Worm (Caenorhabditis elegans) whole organism, late embryonic: ENCODE results near the gene rips-1.

Experiments
- C08G9.2 ChIP-seq: sonication (generic microtip); optimal IDR thresholded peaks from 2 replicates; lab custom pipeline; 2016; ENCODE audit warnings: mild to moderate bottlenecking, missing genetic modification characterization, moderate library complexity, missing compliant biosample characterization
- C38D4.7 ChIP-seq: fragments of 200-800 bp; sonication (Bioruptor generic); optimal IDR thresholded peaks from 2 replicates; lab custom pipeline; 2018; ENCODE audit warnings: mild to moderate bottlenecking, missing genetic modification characterization, moderate library complexity, missing compliant biosample characterization
- F13H6.1 ChIP-seq: sonication (generic microtip); optimal IDR thresholded peaks from 2 replicates; lab custom pipeline; 2016; ENCODE audit warnings: missing genetic modification characterization, missing compliant biosample characterization
- K02D7.2 ChIP-seq: sonication (generic microtip); optimal IDR thresholded peaks from 2 replicates; lab custom pipeline; 2017; ENCODE audit warnings: mild to moderate bottlenecking, missing genetic modification characterization, missing compliant biosample characterization
- K09A11.1 ChIP-seq: sonication (generic microtip); optimal IDR thresholded peaks from 2 replicates; lab custom pipeline; 2017; ENCODE audit warnings: antibody characterized with exemption, mild to moderate bottlenecking, missing genetic modification characterization, missing compliant biosample characterization; ENCODE audit not compliant: insufficient read depth
- Y22D7AL.16 ChIP-seq: sonication (generic microtip); optimal IDR thresholded peaks from 2 replicates; lab custom pipeline; 2016; ENCODE audit warnings: missing genetic modification characterization, missing compliant biosample characterization
- ahr-1 ChIP-seq: sonication (generic microtip); optimal IDR thresholded peaks from 2 replicates; lab custom pipeline; 2016; ENCODE audit warnings: missing genetic modification characterization, missing compliant biosample characterization
- ceh-14 ChIP-seq: sonication (generic microtip); optimal IDR thresholded peaks from 2 replicates; lab custom pipeline; 2016; ENCODE audit warnings: missing genotype, missing genetic modification characterization, missing compliant biosample characterization
- ceh-18 ChIP-seq: sonication (generic microtip); optimal IDR thresholded peaks from 2 replicates; lab custom pipeline; 2016; ENCODE audit warnings: missing genetic modification characterization, missing compliant biosample characterization
- ceh-22 ChIP-seq: sonication (generic microtip); optimal IDR thresholded peaks from 2 replicates; lab custom pipeline; 2017; ENCODE audit warnings: missing biosample characterization, missing genetic modification characterization
- ceh-24 ChIP-seq: sonication (generic microtip); optimal IDR thresholded peaks from 2 replicates; lab custom pipeline; 2016; ENCODE audit warnings: mild to moderate bottlenecking, missing genetic modification characterization, missing compliant biosample characterization
- ceh-30 ChIP-seq: fragments of 150-350 bp; optimal IDR thresholded peaks from 2 replicates; lab custom pipeline; 2014; ENCODE audit warnings: missing biosample characterization, missing genetic modification characterization
- ceh-31 ChIP-seq: sonication (generic microtip); optimal IDR thresholded peaks from 2 replicates; lab custom pipeline; 2016; ENCODE audit warnings: missing genetic modification characterization, missing compliant biosample characterization
- ceh-34 ChIP-seq: sonication (generic microtip); optimal IDR thresholded peaks from 2 replicates; lab custom pipeline; 2016; ENCODE audit warnings: mild to moderate bottlenecking, missing genetic modification characterization, missing compliant biosample characterization
- ceh-45 ChIP-seq: fragments of 200-800 bp; sonication (Bioruptor generic); IDR thresholded peaks from 2 replicates; pipeline ENCODE4 v1.3.6; 2022; ENCODE audit warnings: missing genetic modification reagents, missing genetic modification characterization, missing compliant biosample characterization
- ceh-48 ChIP-seq: sonication (generic microtip); optimal IDR thresholded peaks from 2 replicates; lab custom pipeline; 2016; ENCODE audit warnings: missing genetic modification characterization, inconsistent platforms, missing compliant biosample characterization
- che-1 ChIP-seq: sonication (generic microtip); optimal IDR thresholded peaks from 2 replicates; lab custom pipeline; 2016; ENCODE audit warnings: mild to moderate bottlenecking, missing genetic modification characterization, missing compliant biosample characterization
- dve-1 ChIP-seq: sonication (generic microtip); optimal IDR thresholded peaks from 2 replicates; lab custom pipeline; 2017; ENCODE audit warnings: antibody characterized with exemption, mild to moderate bottlenecking, missing genetic modification characterization, missing compliant biosample characterization
- ets-4 ChIP-seq: sonication (generic microtip); optimal IDR thresholded peaks from 2 replicates; lab custom pipeline; 2016; ENCODE audit warnings: missing genetic modification characterization, missing compliant biosample characterization
- fkh-10 ChIP-seq: fragments of 150-350 bp; optimal IDR thresholded peaks from 2 replicates; lab custom pipeline; 2014; ENCODE audit warnings: missing biosample characterization, missing genetic modification reagents, missing genetic modification characterization
- hlh-15 ChIP-seq: sonication (generic microtip); optimal IDR thresholded peaks from 2 replicates; lab custom pipeline; 2016; ENCODE audit warnings: missing genetic modification characterization, missing compliant biosample characterization
- hlh-30 ChIP-seq: sonication (generic microtip); optimal IDR thresholded peaks from 2 replicates; lab custom pipeline; 2017; ENCODE audit warnings: antibody characterized with exemption, missing genetic modification characterization, missing compliant biosample characterization; ENCODE audit not compliant: insufficient read depth
- lim-6 ChIP-seq: sonication (generic microtip); optimal IDR thresholded peaks from 2 replicates; lab custom pipeline; 2016; ENCODE audit warnings: missing genetic modification characterization, missing compliant biosample characterization
- madf-2 ChIP-seq: sonication (generic microtip); optimal IDR thresholded peaks from 2 replicates; lab custom pipeline; 2017; ENCODE audit warnings: missing genetic modification characterization, missing compliant biosample characterization
- mec-3 ChIP-seq: sonication (generic microtip); optimal IDR thresholded peaks from 2 replicates; lab custom pipeline; 2016; ENCODE audit warnings: borderline replicate concordance, missing genetic modification characterization, missing compliant biosample characterization
- nhr-11 ChIP-seq: fragments of 150-350 bp; optimal IDR thresholded peaks from 2 replicates; lab custom pipeline; 2014; ENCODE audit warnings: missing biosample characterization, missing genetic modification characterization
- nhr-232 ChIP-seq: sonication (generic microtip); optimal IDR thresholded peaks from 2 replicates; lab custom pipeline; 2016; ENCODE audit warnings: missing genetic modification characterization, missing compliant biosample characterization
- npax-4 ChIP-seq: sonication (generic microtip); optimal IDR thresholded peaks from 2 replicates; lab custom pipeline; 2016; ENCODE audit warnings: missing genetic modification characterization, missing compliant biosample characterization
- pag-3 ChIP-seq: sonication (generic microtip); optimal IDR thresholded peaks from 2 replicates; lab custom pipeline; 2016; ENCODE audit warnings: missing compliant biosample characterization, missing genetic modification characterization, borderline replicate concordance
- pat-9 ChIP-seq: fragments of 200-800 bp; sonication (Bioruptor generic); optimal IDR thresholded peaks from 2 replicates; lab custom pipeline; 2018; ENCODE audit warnings: mild to moderate bottlenecking, missing genetic modification characterization, moderate library complexity, missing compliant biosample characterization
- pax-1 ChIP-seq: fragments of 150-350 bp; optimal IDR thresholded peaks from 2 replicates; lab custom pipeline; 2014; ENCODE audit warnings: missing biosample characterization, missing genetic modification characterization
- pha-2 ChIP-seq: sonication (generic microtip); optimal IDR thresholded peaks from 2 replicates; lab custom pipeline; 2017; ENCODE audit warnings: mild to moderate bottlenecking, missing genetic modification characterization, missing compliant biosample characterization
- pha-4 ChIP-seq: fragments of 150-350 bp; optimal IDR thresholded peaks from 2 replicates; lab custom pipeline; 2018; ENCODE audit warnings: missing biosample characterization, missing genetic modification reagents, missing genetic modification characterization
- ref-2 ChIP-seq: sonication (generic microtip); optimal IDR thresholded peaks from 2 replicates; lab custom pipeline; 2016; ENCODE audit warnings: missing genetic modification characterization, missing compliant biosample characterization
- rnt-1 ChIP-seq: sonication (generic microtip); optimal IDR thresholded peaks from 2 replicates; lab custom pipeline; 2016; ENCODE audit warnings: missing genetic modification characterization, missing compliant biosample characterization
- tbx-2 ChIP-seq: sonication (generic microtip); optimal IDR thresholded peaks from 2 replicates; lab custom pipeline; 2016; ENCODE audit warnings: missing genetic modification characterization, missing compliant biosample characterization
- tbx-7 ChIP-seq: sonication (generic microtip); optimal IDR thresholded peaks from 2 replicates; lab custom pipeline; 2016; ENCODE audit warnings: missing genotype, missing genetic modification characterization, missing compliant biosample characterization
- unc-3 ChIP-seq, 2 experiments: fragments of 200-800 bp in 1 of 2; sonication (Bioruptor generic) in 1 of 2; sonication (generic microtip) in 1 of 2; conservative IDR thresholded peaks in 1 of 2; optimal IDR thresholded peaks in 1 of 2; 2 replicates each; pipeline versions ENCODE4 v1.3.6 to Lab custom; 2016 to 2022; ENCODE audit warnings: missing compliant biosample characterization in 2 of 2, missing genetic modification characterization in 2 of 2, missing genetic modification reagents in 1 of 2
- unc-42 ChIP-seq: sonication (generic microtip); optimal IDR thresholded peaks from 2 replicates; lab custom pipeline; 2016; ENCODE audit warnings: missing genotype, missing genetic modification characterization, missing compliant biosample characterization
- unc-55 ChIP-seq: sonication (generic microtip); optimal IDR thresholded peaks from 2 replicates; lab custom pipeline; 2017; ENCODE audit warnings: missing biosample characterization, missing genetic modification reagents, missing genetic modification characterization
- unc-86 ChIP-seq: sonication (generic microtip); optimal IDR thresholded peaks from 2 replicates; lab custom pipeline; 2016; ENCODE audit warnings: missing genetic modification characterization, missing compliant biosample characterization
- zip-5 ChIP-seq: sonication (generic microtip); optimal IDR thresholded peaks from 2 replicates; lab custom pipeline; 2016; ENCODE audit warnings: missing genetic modification characterization, missing compliant biosample characterization
- ztf-16 ChIP-seq: sonication (generic microtip); optimal IDR thresholded peaks from 2 replicates; lab custom pipeline; 2017; ENCODE audit warnings: missing genetic modification characterization, missing compliant biosample characterization

Gene rips-1

ce11 chrV:3811541-3811940 is 39.7 kb downstream of the rips-1 start, which contains the start of gene scl-13:
Gene scl-13, minus strand, starts transcription at chrV:3811641.
- TF ChIP-seq unc-55 (GFP tag; lab: Kevin White, UChicago): no peak
- no peak for TF ChIP-seq dve-1
- no peak for TF ChIP-seq lim-6
- no peak for TF ChIP-seq ceh-24 (tag; lab: Kevin White, UChicago)
- TF ChIP-seq pat-9 (tag; lab: Kevin White, UChicago): no peak

ce11 chrV:3812291-3812690 is 40.5 kb downstream of the rips-1 start, which contains the start of gene scl-12:
Gene scl-12, plus strand, starts transcription at chrV:3812591.
- TF ChIP-seq K02D7.2 (no peak), rnt-1 (tag; lab: Kevin White, UChicago) (no peak), ceh-22 (tag; lab: Kevin White, UChicago) (no peak), K09A11.1 (tag; lab: Kevin White, UChicago) (no peak), unc-86 (tag; lab: Kevin White, UChicago) (no peak), mec-3 (tag; lab: Kevin White, UChicago) (no peak), ceh-18 (tag; lab: Kevin White, UChicago) (no peak), ets-4 (tag; lab: Kevin White, UChicago) (no peak), ceh-34 (tag; lab: Kevin White, UChicago) (no peak), pat-9 (tag; lab: Kevin White, UChicago) (no peak), tbx-2 (tag; lab: Kevin White, UChicago) (no peak), pag-3 (tag; lab: Kevin White, UChicago) (no peak), ceh-45 (GFP tag; lab: Robert Waterston, UW) (no peak), Y22D7AL.16 (tag; lab: Kevin White, UChicago) (no peak), pax-1 (tag; lab: Kevin White, UChicago) (no peak)

ce11 chrV:3814009-3814408 is 42.2 kb downstream of the rips-1 start:
- no peak for TF ChIP-seq mec-3 (tag; lab: Kevin White, UChicago)
- no peak for TF ChIP-seq hlh-15 (tag; lab: Kevin White, UChicago)
- no peak for TF ChIP-seq lim-6
- no peak for TF ChIP-seq pha-2 (tag; lab: Kevin White, UChicago)
- no peak for TF ChIP-seq F13H6.1 (tag; lab: Kevin White, UChicago)
- no peak for TF ChIP-seq ceh-30 (tag; lab: Kevin White, UChicago)
- no peak for TF ChIP-seq hlh-30 (tag; lab: Kevin White, UChicago)
- TF ChIP-seq unc-3 (GFP tag; conservative IDR thresholded peaks at IDR 0.05; lab: Robert Waterston, UW): no peak
- no peak for TF ChIP-seq unc-3 (tag; optimal IDR thresholded peaks at IDR 0.05; lab: Kevin White, UChicago)
- TF ChIP-seq unc-86 (tag; lab: Kevin White, UChicago): no peak
- no peak for TF ChIP-seq ceh-14
- no peak for TF ChIP-seq K09A11.1 (tag; lab: Kevin White, UChicago)
- no peak for TF ChIP-seq C08G9.2 (tag; lab: Kevin White, UChicago)
- no peak for TF ChIP-seq ceh-31 (tag; lab: Kevin White, UChicago)
- no peak for TF ChIP-seq npax-4 (tag; lab: Kevin White, UChicago)
- TF ChIP-seq madf-2 (tag; lab: Kevin White, UChicago): no peak

ce11 chrV:3814938-3815337 is 43.1 kb downstream of the rips-1 start, which contains the start of gene H10D18.1:
Gene H10D18.1, plus strand, starts transcription at chrV:3815214.
- TF ChIP-seq zip-5 (no peak), unc-42 (peak; percentile 44), fkh-10 (GFP tag; lab: Kevin White, UChicago) (no peak), ceh-31 (tag; lab: Kevin White, UChicago) (peak; percentile 3), tbx-7 (tag; lab: Kevin White, UChicago) (no peak)

ce11 chrV:3820875-3821274 is 49.1 kb downstream of the rips-1 start:
- no peak for TF ChIP-seq nhr-11 (tag; lab: Kevin White, UChicago)
- TF ChIP-seq ceh-30 (tag; lab: Kevin White, UChicago): no peak
- no peak for TF ChIP-seq ceh-14
- no peak for TF ChIP-seq C38D4.7
- TF ChIP-seq tbx-7 (tag; lab: Kevin White, UChicago): no peak
- TF ChIP-seq ztf-16: no peak
- TF ChIP-seq ref-2 (tag; lab: Kevin White, UChicago): no peak
- TF ChIP-seq unc-3 (GFP tag; conservative IDR thresholded peaks at IDR 0.05; lab: Robert Waterston, UW): no peak
- no peak for TF ChIP-seq unc-3 (tag; optimal IDR thresholded peaks at IDR 0.05; lab: Kevin White, UChicago)
- no peak for TF ChIP-seq ceh-48 (tag; lab: Kevin White, UChicago)
- no peak for TF ChIP-seq che-1 (tag; lab: Kevin White, UChicago)
- no peak for TF ChIP-seq nhr-232 (tag; lab: Kevin White, UChicago)
- no peak for TF ChIP-seq unc-42
- TF ChIP-seq lim-6: no peak
- TF ChIP-seq pha-4 (tag; lab: Kevin White, UChicago): no peak
- TF ChIP-seq ahr-1: no peak
